Worm (Caenorhabditis elegans) whole organism, L3 larva: Measurements from ENCODE around the gene F10C1.9.
A peak's percentile ranks its signal among the peaks of the same experiment; 100 is the strongest.

Experiments
- daf-12 ChIP-seq: fragments of 150-350 bp; optimal IDR thresholded peaks from 2 replicates; lab custom pipeline; 2014; ENCODE audit warnings: missing biosample characterization, missing genetic modification reagents, missing genetic modification characterization
- egl-27 ChIP-seq: sonication (generic microtip); optimal IDR thresholded peaks from 4 replicates; lab custom pipeline; 2017; ENCODE audit warnings: missing biosample characterization, missing genetic modification reagents, missing genetic modification characterization
- hmg-11 ChIP-seq: sonication (generic microtip); optimal IDR thresholded peaks from 2 replicates; lab custom pipeline; 2016; ENCODE audit warnings: missing genetic modification characterization, missing compliant biosample characterization
- pqm-1 ChIP-seq: fragments of 150-350 bp; optimal IDR thresholded peaks from 2 replicates; lab custom pipeline; 2017; ENCODE audit warnings: missing biosample characterization, missing genetic modification characterization, inconsistent platforms
- skn-1 ChIP-seq: fragments of 150-350 bp; optimal IDR thresholded peaks from 2 replicates; lab custom pipeline; 2014; ENCODE audit warnings: missing biosample characterization, missing genetic modification characterization
- tbx-2 ChIP-seq: sonication (generic microtip); optimal IDR thresholded peaks from 2 replicates; lab custom pipeline; 2016; ENCODE audit warnings: mild to moderate bottlenecking, missing genetic modification characterization, missing compliant biosample characterization

ce11 chrII:5702611-5703192, 42.4 kb downstream of the F10C1.9 start:
- TF ChIP-seq skn-1 (no peak), egl-27 (tag; lab: Kevin White, UChicago) (no peak), tbx-2 (tag; lab: Kevin White, UChicago) (no peak), daf-12 (tag; lab: Kevin White, UChicago) (no peak), hmg-11 (tag; lab: Kevin White, UChicago) (peak; percentile 30), pqm-1 (no peak)
